Fruit fly (Drosophila melanogaster) Kc167 (cell line): ENCODE data around the gene Hat1.

ENCODE experiments used
- Myc ChIP-seq: fragments of >200 bp; optimal IDR thresholded peaks from 2 replicates; lab custom pipeline; 2017; ENCODE audit warnings: missing external identifiers
- Sin3A ChIP-seq: fragments of >200 bp; optimal IDR thresholded peaks from 2 replicates; lab custom pipeline; 2018; ENCODE audit warnings: missing external identifiers
- h ChIP-seq: fragments of >200 bp; optimal IDR thresholded peaks from 3 replicates; lab custom pipeline; 2018; ENCODE audit warnings: missing external identifiers
- insv ChIP-seq: fragments of >200 bp; optimal IDR thresholded peaks from 3 replicates; lab custom pipeline; 2018; ENCODE audit warnings: missing external identifiers
- psq ChIP-seq: fragments of >200 bp; optimal IDR thresholded peaks from 2 replicates; lab custom pipeline; 2017; ENCODE audit warnings: missing external identifiers
- ttk ChIP-seq: sonication (Bioruptor generic); optimal IDR thresholded peaks from 2 replicates; lab custom pipeline; 2017; ENCODE audit warnings: missing external identifiers

Gene Hat1

dm6 chr3R:5789025-5789953, at the start of gene Hat1, which contains the start of gene Rpn5:
TSS of gene Hat1 (minus strand) at chr3R:5789384.
TSS of gene Rpn5 (plus strand) at chr3R:5789493.
- TF ChIP-seq h (lab: Kevin White, UChicago) (no peak), ttk (lab: Kevin White, UChicago) (no peak), Sin3A (no peak), insv (lab: Kevin White, UChicago) (no peak), Myc (no peak), psq (lab: Kevin White, UChicago) (no peak)

- TF ChIP-seq ttk (lab: Kevin White, UChicago), result no peak
- no peak for TF ChIP-seq Myc
- TF ChIP-seq insv (lab: Kevin White, UChicago), result no peak
- no peak for TF ChIP-seq h (lab: Kevin White, UChicago)
- no peak for TF ChIP-seq psq (lab: Kevin White, UChicago)
- no peak for TF ChIP-seq Sin3A
Measured at dm6 chr3R:5838683-5839365, 49.6 kb upstream of the Hat1 start.

- TF ChIP-seq psq (lab: Kevin White, UChicago) (no peak), h (lab: Kevin White, UChicago) (no peak), Myc (no peak), insv (lab: Kevin White, UChicago) (no peak), ttk (lab: Kevin White, UChicago) (no peak), Sin3A (no peak)
Measured at dm6 chr3R:5836536-5836935, 47.4 kb upstream of the Hat1 start.

- TF ChIP-seq Sin3A (no peak), h (lab: Kevin White, UChicago) (no peak), ttk (lab: Kevin White, UChicago) (no peak), insv (lab: Kevin White, UChicago) (no peak), Myc (no peak), psq (lab: Kevin White, UChicago) (no peak)
Measured at dm6 chr3R:5833948-5834504, 44.8 kb upstream of the Hat1 start.

- TF ChIP-seq Sin3A, result no peak
- no peak for TF ChIP-seq ttk (lab: Kevin White, UChicago)
- no peak for TF ChIP-seq psq (lab: Kevin White, UChicago)
- TF ChIP-seq h (lab: Kevin White, UChicago), result no peak
- no peak for TF ChIP-seq Myc
- no peak for TF ChIP-seq insv (lab: Kevin White, UChicago)
Measured at dm6 chr3R:5832345-5832981, 43.3 kb upstream of the Hat1 start.

- no peak for TF ChIP-seq Sin3A
Measured at dm6 chr3R:5831339-5831738, 42.2 kb upstream of the Hat1 start, which contains the start of gene CG1208. TSS of gene CG1208 (plus strand) at chr3R:5831639.

- TF ChIP-seq psq (lab: Kevin White, UChicago), result no peak
- TF ChIP-seq h (lab: Kevin White, UChicago), result no peak
- no peak for TF ChIP-seq Sin3A
- TF ChIP-seq Myc, result no peak
- TF ChIP-seq insv (lab: Kevin White, UChicago), result no peak
- TF ChIP-seq ttk (lab: Kevin White, UChicago), result no peak
Measured at dm6 chr3R:5829762-5830161, 40.6 kb upstream of the Hat1 start, which contains the start of gene glob3. TSS of gene glob3 (plus strand) at chr3R:5830062.

- no peak for TF ChIP-seq psq (lab: Kevin White, UChicago)
- TF ChIP-seq Sin3A, result no peak
- TF ChIP-seq insv (lab: Kevin White, UChicago), result no peak
- no peak for TF ChIP-seq h (lab: Kevin White, UChicago)
- TF ChIP-seq ttk (lab: Kevin White, UChicago), result no peak
- no peak for TF ChIP-seq Myc
Measured at dm6 chr3R:5824456-5824855, 35.3 kb upstream of the Hat1 start, which contains the start of the genes Sec20 and dgrn. TSS of gene Sec20 (minus strand) at chr3R:5824532. TSS of gene dgrn (plus strand) at chr3R:5824615.

- TF ChIP-seq h (lab: Kevin White, UChicago) (no peak), psq (lab: Kevin White, UChicago) (no peak), Myc (no peak), ttk (lab: Kevin White, UChicago) (no peak), Sin3A (no peak), insv (lab: Kevin White, UChicago) (no peak)
Measured at dm6 chr3R:5821750-5822149, 32.6 kb upstream of the Hat1 start, which contains the start of gene CG46303. TSS of gene CG46303 (plus strand) at chr3R:5821972.

dm6 chr3R:5821243-5821642, 32.1 kb upstream of the Hat1 start, which contains the start of gene Hpr1:
TSS of gene Hpr1 (minus strand) at chr3R:5821440.
- TF ChIP-seq h (lab: Kevin White, UChicago) (no peak), Sin3A (no peak), insv (lab: Kevin White, UChicago) (no peak)

- TF ChIP-seq psq (lab: Kevin White, UChicago), result no peak
- TF ChIP-seq ttk (lab: Kevin White, UChicago), result no peak
- TF ChIP-seq h (lab: Kevin White, UChicago), result no peak
- TF ChIP-seq Myc, result no peak
- TF ChIP-seq Sin3A, result no peak
- no peak for TF ChIP-seq insv (lab: Kevin White, UChicago)
Measured at dm6 chr3R:5813157-5813659, 24.0 kb upstream of the Hat1 start, which contains the start of gene CG42675. TSS of gene CG42675 (plus strand) at chr3R:5813609.
